Worm (Caenorhabditis elegans) whole organism, L1 larva: ENCODE results near the gene C53C7.3.

Experiments used
- C34B4.2 ChIP-seq: sonication (generic microtip); optimal IDR thresholded peaks from 2 replicates; lab custom pipeline; 2017; ENCODE audit warnings: mild to moderate bottlenecking, missing genetic modification characterization, missing compliant biosample characterization
- F16B12.6 ChIP-seq: fragments of 150-350 bp; optimal IDR thresholded peaks from 2 replicates; lab custom pipeline; 2014; ENCODE audit warnings: missing biosample characterization, missing genetic modification characterization
- Y116A8C.19 ChIP-seq: sonication (generic microtip); optimal IDR thresholded peaks from 2 replicates; lab custom pipeline; 2016; ENCODE audit warnings: missing compliant biosample characterization, missing genetic modification characterization, borderline replicate concordance
- aha-1 ChIP-seq: fragments of 150-350 bp; optimal IDR thresholded peaks from 2 replicates; lab custom pipeline; 2014; ENCODE audit warnings: missing biosample characterization, missing genetic modification characterization
- alr-1 ChIP-seq: fragments of 200-800 bp; sonication (Bioruptor generic); optimal IDR thresholded peaks from 2 replicates; lab custom pipeline; 2018; ENCODE audit warnings: borderline replicate concordance, mild to moderate bottlenecking, missing genetic modification characterization, missing compliant biosample characterization
- blmp-1 ChIP-seq: fragments of 150-350 bp; optimal IDR thresholded peaks from 2 replicates; lab custom pipeline; 2014; ENCODE audit warnings: missing biosample characterization, missing genetic modification characterization
- ceh-82 ChIP-seq, 3 experiments: fragments of 150-350 bp in 1 of 3; sonication (generic microtip) in 2 of 3; optimal IDR thresholded peaks; 2 replicates each; lab custom pipeline; 2014 to 2017; ENCODE audit warnings: missing biosample characterization in 3 of 3, missing genetic modification characterization in 3 of 3
- ces-1 ChIP-seq: fragments of 150-350 bp; optimal IDR thresholded peaks from 2 replicates; lab custom pipeline; 2014; ENCODE audit warnings: missing biosample characterization, missing genetic modification reagents, missing genetic modification characterization
- egl-13 ChIP-seq: sonication (generic microtip); optimal IDR thresholded peaks from 2 replicates; lab custom pipeline; 2016; ENCODE audit warnings: missing genotype, missing genetic modification reagents, missing genetic modification characterization, missing compliant biosample characterization
- fkh-4 ChIP-seq: sonication (generic microtip); optimal IDR thresholded peaks from 2 replicates; lab custom pipeline; 2016; ENCODE audit warnings: missing compliant biosample characterization, missing genetic modification characterization, borderline replicate concordance
- fkh-8 ChIP-seq: sonication (generic microtip); optimal IDR thresholded peaks from 2 replicates; lab custom pipeline; 2016; ENCODE audit warnings: mild to moderate bottlenecking, missing genetic modification characterization, missing compliant biosample characterization
- hlh-17 ChIP-seq: fragments of 200-800 bp; sonication (Bioruptor generic); optimal IDR thresholded peaks from 2 replicates; lab custom pipeline; 2018; ENCODE audit warnings: missing genetic modification characterization, mild to moderate bottlenecking, missing compliant biosample characterization, moderate library complexity, borderline replicate concordance
- hpl-2 ChIP-seq: fragments of 150-350 bp; optimal IDR thresholded peaks from 2 replicates; lab custom pipeline; 2014; ENCODE audit warnings: missing biosample characterization, missing genetic modification reagents, missing genetic modification characterization
- irx-1 ChIP-seq: sonication (generic microtip); optimal IDR thresholded peaks from 2 replicates; lab custom pipeline; 2016; ENCODE audit warnings: missing genetic modification characterization, missing compliant biosample characterization
- isw-1 ChIP-seq: fragments of 200-800 bp; sonication (Bioruptor generic); IDR thresholded peaks from 2 replicates; pipeline ENCODE4 v1.3.6; 2022; ENCODE audit warnings: missing genetic modification characterization, missing compliant biosample characterization
- lin-13 ChIP-seq: fragments of 150-350 bp; optimal IDR thresholded peaks from 2 replicates; lab custom pipeline; 2014; ENCODE audit warnings: missing biosample characterization, missing genetic modification reagents, missing genetic modification characterization
- lin-15B ChIP-seq: fragments of 150-350 bp; sonication (generic microtip); optimal IDR thresholded peaks from 3 replicates; lab custom pipeline; 2014; ENCODE audit warnings: missing biosample characterization, missing genetic modification characterization
- mdl-1 ChIP-seq, 2 experiments: fragments of 150-350 bp; optimal IDR thresholded peaks; 2 replicates each; lab custom pipeline; 2014 to 2017; ENCODE audit warnings: missing biosample characterization in 2 of 2, missing genetic modification characterization in 2 of 2, inconsistent platforms in 1 of 2
- nhr-12 ChIP-seq: sonication (generic microtip); optimal IDR thresholded peaks from 2 replicates; lab custom pipeline; 2017; ENCODE audit warnings: missing biosample characterization, missing genetic modification characterization
- nhr-20 ChIP-seq: sonication (generic microtip); optimal IDR thresholded peaks from 2 replicates; lab custom pipeline; 2016; ENCODE audit warnings: mild to moderate bottlenecking, missing genetic modification characterization, missing compliant biosample characterization
- nhr-76 ChIP-seq: sonication (generic microtip); optimal IDR thresholded peaks from 2 replicates; lab custom pipeline; 2017; ENCODE audit warnings: missing biosample characterization, missing genetic modification characterization
- nhr-85 ChIP-seq: sonication (generic microtip); peaks from one replicate; lab custom pipeline; 2016; ENCODE audit warnings: missing genetic modification characterization, inconsistent platforms, missing compliant biosample characterization
- nhr-90 ChIP-seq: sonication (generic microtip); optimal IDR thresholded peaks from 2 replicates; lab custom pipeline; 2016; ENCODE audit warnings: mild to moderate bottlenecking, missing genetic modification characterization, missing compliant biosample characterization; ENCODE audit not compliant: poor library complexity
- rnt-1 ChIP-seq: sonication (generic microtip); optimal IDR thresholded peaks from 2 replicates; lab custom pipeline; 2016; ENCODE audit warnings: mild to moderate bottlenecking, missing genetic modification characterization, moderate library complexity, missing compliant biosample characterization
- skn-1 ChIP-seq: fragments of 150-350 bp; optimal IDR thresholded peaks from 2 replicates; lab custom pipeline; 2014; ENCODE audit warnings: missing biosample characterization, missing genetic modification characterization
- snpc-4 ChIP-seq: fragments of 150-350 bp; optimal IDR thresholded peaks from 2 replicates; lab custom pipeline; 2014; ENCODE audit warnings: missing biosample characterization, missing genetic modification characterization
- sup-37 ChIP-seq: fragments of 200-800 bp; sonication (Bioruptor generic); optimal IDR thresholded peaks from 2 replicates; lab custom pipeline; 2018; ENCODE audit warnings: mild to moderate bottlenecking, missing genetic modification characterization, missing compliant biosample characterization
- tbx-2 ChIP-seq: sonication (generic microtip); optimal IDR thresholded peaks from 2 replicates; lab custom pipeline; 2016; ENCODE audit warnings: missing genetic modification characterization, missing compliant biosample characterization
- tlp-1 ChIP-seq: fragments of 150-350 bp; optimal IDR thresholded peaks from 2 replicates; lab custom pipeline; 2014; ENCODE audit warnings: missing biosample characterization, missing genetic modification characterization
- unc-130 ChIP-seq: fragments of 150-350 bp; optimal IDR thresholded peaks from 2 replicates; lab custom pipeline; 2017; ENCODE audit warnings: missing biosample characterization, missing genetic modification characterization, inconsistent platforms
- unc-30 ChIP-seq: sonication (generic microtip); optimal IDR thresholded peaks from 2 replicates; lab custom pipeline; 2017; ENCODE audit warnings: missing biosample characterization, missing genetic modification characterization
- zag-1 ChIP-seq: fragments of 150-350 bp; optimal IDR thresholded peaks from 2 replicates; lab custom pipeline; 2014; ENCODE audit warnings: missing biosample characterization, missing genetic modification characterization
- zip-4 ChIP-seq: fragments of 200-800 bp; sonication (Bioruptor generic); optimal IDR thresholded peaks from 2 replicates; lab custom pipeline; 2018; ENCODE audit warnings: mild to moderate bottlenecking, missing genetic modification characterization, moderate library complexity, missing compliant biosample characterization

Gene C53C7.3

DNA sequence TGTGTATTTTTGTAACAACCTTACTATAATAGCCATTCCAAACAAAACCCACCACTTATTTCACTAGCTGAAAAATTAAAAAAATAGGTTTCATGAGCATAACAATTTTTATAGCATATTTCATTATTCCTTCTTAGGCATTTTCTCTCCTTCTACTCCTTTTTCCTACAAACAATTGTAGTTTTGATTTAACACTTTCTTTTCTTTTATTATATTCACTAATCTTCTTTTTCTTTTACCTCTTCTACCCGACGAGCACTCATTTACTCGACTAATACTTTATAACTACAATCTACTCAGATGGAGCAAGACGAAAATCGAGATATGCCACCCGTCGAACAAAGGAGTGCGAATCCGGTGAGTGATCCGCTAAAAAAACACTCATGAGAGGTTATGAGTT, at the start of gene C53C7.3:
C53C7.3 (plus strand) TSS at position 301 of the 400 bp plus-strand sequence.
- TF ChIP-seq skn-1 (tag; lab: Kevin White, UChicago) (no peak), zip-4 (GFP tag; lab: Kevin White, UChicago) (no peak), ces-1 (GFP tag; lab: Kevin White, UChicago) (no peak), hpl-2 (GFP tag; lab: Kevin White, UChicago) (no peak), isw-1 (GFP tag; lab: Robert Waterston, UW) (no peak), aha-1 (tag; lab: Kevin White, UChicago) (no peak), C34B4.2 (tag; lab: Kevin White, UChicago) (no peak), lin-13 (GFP tag; lab: Kevin White, UChicago) (no peak), egl-13 (tag; lab: Kevin White, UChicago) (no peak)

DNA sequence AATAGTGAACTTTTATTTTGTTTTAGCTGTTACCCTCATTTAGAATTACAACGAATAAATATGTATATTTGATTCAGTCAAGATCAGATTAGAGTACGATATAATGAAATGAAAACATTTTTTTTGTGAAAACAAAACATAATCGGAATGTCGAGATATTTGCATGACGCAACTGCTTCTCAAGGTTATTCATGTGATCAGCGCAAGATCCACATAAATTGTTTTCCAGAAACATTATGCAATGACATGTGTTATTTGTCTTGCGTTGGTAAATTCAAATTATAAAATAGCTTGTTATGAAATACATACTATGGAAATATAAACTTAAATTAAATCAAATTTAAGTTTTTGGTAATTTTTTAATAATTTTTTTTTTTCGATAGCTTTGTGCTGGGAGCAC, 48.8 kb upstream of the C53C7.3 start:
- no peak for TF ChIP-seq Y116A8C.19 (tag; lab: Kevin White, UChicago)
- no peak for TF ChIP-seq unc-30
- no peak for TF ChIP-seq zip-4 (GFP tag; lab: Kevin White, UChicago)
- no peak for TF ChIP-seq mdl-1 (tag; optimal IDR thresholded peaks at IDR 0.05; lab: Kevin White, UChicago)
- TF ChIP-seq snpc-4, result no peak
- TF ChIP-seq sup-37 (GFP tag; lab: Kevin White, UChicago), result no peak
- TF ChIP-seq nhr-85 (tag; lab: Kevin White, UChicago), result peak; percentile 5
- no peak for TF ChIP-seq hlh-17

- TF ChIP-seq ceh-82 (tag; optimal IDR thresholded peaks at IDR 0.05; lab: Kevin White, UChicago), result no peak
- no peak for TF ChIP-seq tlp-1 (tag; lab: Kevin White, UChicago)
- no peak for TF ChIP-seq nhr-20 (tag; lab: Kevin White, UChicago)
- no peak for TF ChIP-seq egl-13 (tag; lab: Kevin White, UChicago)
- TF ChIP-seq unc-130 (tag; lab: Kevin White, UChicago), result no peak
- TF ChIP-seq nhr-12 (tag; lab: Kevin White, UChicago), result no peak
- no peak for TF ChIP-seq nhr-90 (tag; lab: Kevin White, UChicago)
- TF ChIP-seq zag-1 (tag; lab: Kevin White, UChicago), result no peak
- TF ChIP-seq irx-1, result no peak
- TF ChIP-seq fkh-8 (tag; lab: Kevin White, UChicago), result no peak
- no peak for TF ChIP-seq blmp-1 (tag; lab: Kevin White, UChicago)
- TF ChIP-seq snpc-4, result no peak
- TF ChIP-seq rnt-1 (tag; lab: Kevin White, UChicago), result no peak
- no peak for TF ChIP-seq tbx-2 (tag; lab: Kevin White, UChicago)
- no peak for TF ChIP-seq lin-15B (tag; lab: Kevin White, UChicago)
- TF ChIP-seq nhr-76 (tag; lab: Kevin White, UChicago), result no peak
Measured at ce11 chrX:13000837-13001236, 47.5 kb upstream of the C53C7.3 start.

DNA sequence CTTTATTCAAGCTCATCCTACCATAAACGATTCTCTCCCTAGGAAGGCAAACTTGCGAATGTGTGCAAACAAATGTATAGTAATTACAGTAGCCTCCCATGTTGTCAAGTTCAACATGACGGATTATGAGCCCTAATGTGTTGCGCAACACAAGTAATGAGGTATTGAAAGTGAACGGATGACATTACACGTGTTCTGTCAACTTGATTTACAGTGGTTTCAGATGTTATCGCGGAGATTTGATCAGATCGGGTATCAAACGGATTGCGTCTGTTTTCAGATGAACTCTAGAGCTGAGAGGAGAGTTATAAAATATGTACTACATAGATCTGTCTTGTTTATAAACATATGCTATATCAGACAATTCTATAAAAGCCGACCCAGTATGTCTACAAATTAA, 46.0 kb upstream of the C53C7.3 start:
- TF ChIP-seq blmp-1 (tag; lab: Kevin White, UChicago) (no peak), fkh-4 (tag; lab: Kevin White, UChicago) (no peak), F16B12.6 (tag; lab: Kevin White, UChicago) (no peak), skn-1 (tag; lab: Kevin White, UChicago) (no peak), hlh-17 (no peak), alr-1 (no peak), nhr-85 (tag; lab: Kevin White, UChicago) (peak; percentile 67)

ce11 chrX:13003092-13003491, 45.3 kb upstream of the C53C7.3 start:
- no peak for TF ChIP-seq zag-1 (tag; lab: Kevin White, UChicago)
- TF ChIP-seq blmp-1 (tag; lab: Kevin White, UChicago), result peak; percentile 90
